ENCODE assay signal across 2 worm cellular contexts in the genomic region with DNA sequence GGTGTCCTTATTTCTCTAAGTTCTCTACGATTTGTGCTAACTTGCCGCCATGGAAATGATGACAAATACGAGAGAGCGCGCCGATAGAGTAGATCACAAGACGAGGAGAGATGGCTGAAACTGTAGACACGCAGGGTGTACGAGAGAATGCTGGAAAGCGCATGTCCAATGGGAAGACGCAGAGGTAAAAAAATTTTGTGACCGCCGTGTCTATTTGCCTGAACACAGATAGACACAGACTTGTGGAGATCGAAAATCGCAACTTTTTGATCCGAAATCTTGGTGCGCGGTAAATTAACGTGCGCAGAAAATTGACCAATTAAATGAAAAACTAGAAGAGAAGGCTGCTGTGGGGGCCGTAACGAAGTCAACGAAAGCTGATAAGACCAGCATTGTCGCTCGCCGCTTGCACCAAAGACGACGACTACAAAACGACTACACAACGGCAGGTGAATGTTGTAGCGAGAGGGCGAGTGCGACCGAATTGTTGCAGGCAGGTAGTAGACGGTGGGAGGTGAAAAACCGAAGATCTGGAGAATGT.
A peak's percentile ranks its signal among the peaks of the same experiment; 100 is the strongest.
TF ChIP-seq lines count a peak whose summit lies in the region.

No protein-coding gene starts in this region.

TF ChIP-seq in whole organism, L1 larva, 84 proteins besides CTCF, POLR2A, EP300 and RAD21 (continued from another document):
- TF ChIP-seq zag-1 (tag; optimal IDR thresholded peaks at IDR 0.05; lab: Kevin White, UChicago) (no peak), fkh-10 (GFP tag; optimal IDR thresholded peaks at IDR 0.05; lab: Kevin White, UChicago) (peak; percentile 10), hpl-2 (GFP tag; optimal IDR thresholded peaks at IDR 0.05; lab: Kevin White, UChicago) (no peak)
TF ChIP-seq in whole organism, L1 larva: peak in this region for 48.

TF ChIP-seq in whole organism, L4 larva, 104 proteins besides CTCF, POLR2A, EP300 and RAD21 (continued from another document):
- peak in 1 of 2 experiments; percentile 85 for TF ChIP-seq hif-1 (tag; optimal IDR thresholded peaks at IDR 0.05; lab: Kevin White, UChicago)
- TF ChIP-seq hlh-30 (tag; optimal IDR thresholded peaks at IDR 0.05; lab: Kevin White, UChicago; ENCODE audit: insufficient read depth), result peak; percentile 94
- TF ChIP-seq nhr-102 (tag; optimal IDR thresholded peaks at IDR 0.05; lab: Kevin White, UChicago), result peak; percentile 87
- TF ChIP-seq nhr-111 (GFP tag; optimal IDR thresholded peaks at IDR 0.05; lab: Kevin White, UChicago), result no peak
- TF ChIP-seq tra-1 (GFP tag; IDR thresholded peaks at IDR 0.05; lab: Robert Waterston, UW), result peak; percentile 44; the same call in 1 of the 2 replicates
- TF ChIP-seq gei-8 (GFP tag; optimal IDR thresholded peaks at IDR 0.05; lab: Kevin White, UChicago), result peak; percentile 12
- TF ChIP-seq F10B5.3 (tag; optimal IDR thresholded peaks at IDR 0.05; lab: Kevin White, UChicago), result no peak
- TF ChIP-seq nhr-48 (tag; optimal IDR thresholded peaks at IDR 0.05; lab: Kevin White, UChicago), result peak; percentile 95
- TF ChIP-seq daf-19 (GFP tag; conservative IDR thresholded peaks at IDR 0.05; lab: Robert Waterston, UW), result no peak
- TF ChIP-seq hmg-1.1 (GFP tag; IDR thresholded peaks at IDR 0.05; lab: Robert Waterston, UW), result peak; percentile 65
- TF ChIP-seq mep-1 (tag; optimal IDR thresholded peaks at IDR 0.05; lab: Kevin White, UChicago), result peak; percentile 67
